Worm (Caenorhabditis elegans): ENCODE measurements around the gene fbxb-24.

DNA sequence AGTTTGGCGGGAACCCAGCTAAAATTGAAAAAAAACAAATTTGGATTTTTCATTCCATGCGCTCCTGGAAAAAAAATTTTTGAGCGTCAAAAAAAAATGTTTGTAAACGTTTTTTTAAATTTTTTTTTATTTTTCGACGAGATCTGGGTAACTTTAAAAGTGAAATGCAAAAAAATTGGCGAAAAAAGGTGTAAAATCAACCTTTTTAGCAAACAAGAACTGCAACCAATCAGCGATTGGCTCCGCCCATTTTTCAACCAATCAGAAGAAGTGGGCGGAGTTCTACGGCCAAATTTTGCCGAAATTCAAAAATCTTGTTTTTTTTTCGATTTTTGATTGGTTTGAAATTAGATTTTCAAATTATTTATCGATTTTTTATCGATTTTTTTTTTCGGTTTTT, 13.3 kb upstream of the fbxb-24 start:
- TF ChIP-seq C08G9.2 (tag; optimal IDR thresholded peaks at IDR 0.05) (no peak), pqm-1 (tag; optimal IDR thresholded peaks at IDR 0.05) (no peak), sdc-2 (tag; optimal IDR thresholded peaks at IDR 0.05) (no peak), elt-2 (tag; optimal IDR thresholded peaks at IDR 0.05) (no peak), ama-1 (optimal IDR thresholded peaks at IDR 0.05) (no peak), hlh-6 (tag; optimal IDR thresholded peaks at IDR 0.05) (no peak), dve-1 (tag; optimal IDR thresholded peaks at IDR 0.05) (no peak), fkh-10 (GFP tag; optimal IDR thresholded peaks at IDR 0.05) (no peak), ets-4 (tag; optimal IDR thresholded peaks at IDR 0.05) (no peak)

All from whole organism, late embryonic.